Worm (Caenorhabditis elegans): ENCODE data around the gene pacl-1.

Gene pacl-1

ce11 chrV:16226581-16226980 lies 48.7 kb downstream of the pacl-1 start, which contains the start of gene F11A5.13:
Gene F11A5.13 (minus strand): TSS chrV:16226681.
- no peak for TF ChIP-seq mab-5 (tag; optimal IDR thresholded peaks at IDR 0.05)
- TF ChIP-seq ZK546.5 (tag; optimal IDR thresholded peaks at IDR 0.05): no peak
- no peak for TF ChIP-seq nhr-12 (tag; optimal IDR thresholded peaks at IDR 0.05)
- no peak for TF ChIP-seq dmd-4 (tag; optimal IDR thresholded peaks at IDR 0.05)
- TF ChIP-seq R02D3.7 (tag; optimal IDR thresholded peaks at IDR 0.05): no peak
- no peak for TF ChIP-seq F13H6.1 (tag; optimal IDR thresholded peaks at IDR 0.05)
- TF ChIP-seq unc-55 (GFP tag; optimal IDR thresholded peaks at IDR 0.05): no peak
- no peak for TF ChIP-seq sem-4 (tag; optimal IDR thresholded peaks at IDR 0.05)
- no peak for TF ChIP-seq nhr-23 (tag; optimal IDR thresholded peaks at IDR 0.05)

ce11 chrV:16225524-16226116 lies 49.6 kb downstream of the pacl-1 start:
- TF ChIP-seq snpc-4 (tag; optimal IDR thresholded peaks at IDR 0.05): peak; percentile 21
- TF ChIP-seq lsy-2 (tag; optimal IDR thresholded peaks at IDR 0.05): no peak
- no peak for TF ChIP-seq ama-1 (optimal IDR thresholded peaks at IDR 0.05)
- TF ChIP-seq nhr-237 (tag; optimal IDR thresholded peaks at IDR 0.05): no peak
- TF ChIP-seq nhr-10 (tag; optimal IDR thresholded peaks at IDR 0.05): no peak
- TF ChIP-seq nhr-12 (tag; optimal IDR thresholded peaks at IDR 0.05): no peak
- no peak for TF ChIP-seq F13H6.1 (tag; optimal IDR thresholded peaks at IDR 0.05)
- TF ChIP-seq nhr-77 (tag; optimal IDR thresholded peaks at IDR 0.05): no peak
- no peak for TF ChIP-seq mbf-1 (tag; optimal IDR thresholded peaks at IDR 0.05)
- peak; percentile 1 for TF ChIP-seq sma-9 (GFP tag; optimal IDR thresholded peaks at IDR 0.05)
- no peak for TF ChIP-seq sma-9 (tag; optimal IDR thresholded peaks at IDR 0.05)
- no peak for TF ChIP-seq mab-5 (tag; optimal IDR thresholded peaks at IDR 0.05)

- TF ChIP-seq nhr-12 (tag; optimal IDR thresholded peaks at IDR 0.05) (no peak), nhr-21 (tag; optimal IDR thresholded peaks at IDR 0.05) (no peak), F13H6.1 (tag; optimal IDR thresholded peaks at IDR 0.05) (no peak), ceh-82 (tag; optimal IDR thresholded peaks at IDR 0.05) (no peak), snpc-4 (tag; optimal IDR thresholded peaks at IDR 0.05) (no peak), ama-1 (optimal IDR thresholded peaks at IDR 0.05) (no peak), peb-1 (tag; optimal IDR thresholded peaks at IDR 0.05) (no peak), R02D3.7 (tag; optimal IDR thresholded peaks at IDR 0.05) (no peak)
Measured at ce11 chrV:16224027-16224426, 51.2 kb downstream of the pacl-1 start, which contains the start of gene stdh-2. Gene stdh-2 (plus strand): TSS chrV:16224327.
